Worm (Caenorhabditis elegans): ENCODE measurements around the gene K10H10.12.

ce11 chrII:14470020-14470419 is 36.1 kb downstream of the K10H10.12 start:
- TF ChIP-seq unc-39 (tag; optimal IDR thresholded peaks at IDR 0.05) (no peak), ces-1 (GFP tag; optimal IDR thresholded peaks at IDR 0.05) (peak; percentile 99), lin-13 (tag; optimal IDR thresholded peaks at IDR 0.05) (no peak), unc-120 (tag; optimal IDR thresholded peaks at IDR 0.05; ENCODE audit: poor library complexity, severe bottlenecking) (no peak), pha-4 (tag; optimal IDR thresholded peaks at IDR 0.05) (no peak), nhr-76 (tag; optimal IDR thresholded peaks at IDR 0.05) (no peak), tbx-8 (GFP tag; optimal IDR thresholded peaks at IDR 0.05) (no peak), zip-8 (tag; optimal IDR thresholded peaks at IDR 0.05) (no peak), elt-1 (tag; optimal IDR thresholded peaks at IDR 0.05; ENCODE audit: borderline replicate concordance, insufficient read depth) (no peak), flh-1 (GFP tag; optimal IDR thresholded peaks at IDR 0.05) (no peak), nhr-12 (tag; optimal IDR thresholded peaks at IDR 0.05) (no peak), lsy-2 (tag; optimal IDR thresholded peaks at IDR 0.05) (no peak), nhr-28 (tag; optimal IDR thresholded peaks at IDR 0.05) (no peak), mls-2 (tag; optimal IDR thresholded peaks at IDR 0.05) (no peak)

All from whole organism, mixed stage, embryonic.